Worm (Caenorhabditis elegans): ENCODE results near the gene Y51A2B.4.

DNA sequence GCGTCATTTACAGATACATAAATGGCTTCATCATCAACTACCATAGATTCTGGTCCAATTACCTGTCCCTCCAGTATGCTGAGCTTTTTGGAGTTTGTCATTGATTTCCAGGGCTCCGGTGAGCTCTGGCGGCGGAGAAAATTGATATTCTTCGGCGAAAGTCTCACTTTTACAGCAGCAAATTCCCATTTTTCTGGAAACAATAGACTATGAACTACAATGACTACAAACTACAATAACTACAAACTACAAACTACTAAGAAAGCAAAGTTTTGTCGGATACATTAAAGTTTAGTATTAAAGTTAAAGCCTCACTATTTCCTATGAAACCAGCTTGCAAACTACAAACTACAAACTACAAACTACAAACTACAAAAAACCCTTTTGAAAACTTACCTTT lies 33.2 kb downstream of the Y51A2B.4 start, which contains the start of gene C08E8.2:
- TF ChIP-seq ztf-11 (tag; optimal IDR thresholded peaks at IDR 0.05) (no peak), nhr-12 (tag; optimal IDR thresholded peaks at IDR 0.05) (no peak), lsy-2 (tag; optimal IDR thresholded peaks at IDR 0.05) (no peak), ces-1 (GFP tag; optimal IDR thresholded peaks at IDR 0.05) (no peak), pha-4 (tag; optimal IDR thresholded peaks at IDR 0.05) (no peak), sptf-1 (tag; optimal IDR thresholded peaks at IDR 0.05) (no peak), elt-3 (tag; optimal IDR thresholded peaks at IDR 0.05) (no peak), snpc-4 (tag; optimal IDR thresholded peaks at IDR 0.05) (no peak), nhr-237 (tag; optimal IDR thresholded peaks at IDR 0.05) (no peak), ceh-83 (GFP tag; optimal IDR thresholded peaks at IDR 0.05) (no peak), ceh-43 (GFP tag; optimal IDR thresholded peaks at IDR 0.05) (no peak), lin-32 (GFP tag; optimal IDR thresholded peaks at IDR 0.05) (no peak), mep-1 (tag; optimal IDR thresholded peaks at IDR 0.05) (no peak)
